Worm (Caenorhabditis elegans) whole organism, L1 larva: Measurements from ENCODE around the gene vps-8.

Experiments used
- C16A3.4 ChIP-seq: fragments of 150-350 bp; optimal IDR thresholded peaks from 2 replicates; lab custom pipeline; 2014; ENCODE audit warnings: missing biosample characterization, missing genetic modification characterization
- F16B12.6 ChIP-seq: fragments of 150-350 bp; optimal IDR thresholded peaks from 2 replicates; lab custom pipeline; 2014; ENCODE audit warnings: missing biosample characterization, missing genetic modification characterization
- blmp-1 ChIP-seq: fragments of 150-350 bp; optimal IDR thresholded peaks from 2 replicates; lab custom pipeline; 2014; ENCODE audit warnings: missing biosample characterization, missing genetic modification characterization
- ceh-63 ChIP-seq: fragments of 200-800 bp; sonication (Bioruptor generic); optimal IDR thresholded peaks from 2 replicates; lab custom pipeline; 2018; ENCODE audit warnings: mild to moderate bottlenecking, missing genetic modification characterization, missing compliant biosample characterization
- ceh-8 ChIP-seq: fragments of 200-800 bp; sonication (Bioruptor generic); optimal IDR thresholded peaks from 2 replicates; lab custom pipeline; 2018; ENCODE audit warnings: mild to moderate bottlenecking, missing genetic modification characterization, moderate library complexity, missing compliant biosample characterization
- ceh-82 ChIP-seq, 3 experiments: fragments of 150-350 bp in 1 of 3; sonication (generic microtip) in 2 of 3; optimal IDR thresholded peaks; 2 replicates each; lab custom pipeline; 2014 to 2017; ENCODE audit warnings: missing biosample characterization in 3 of 3, missing genetic modification characterization in 3 of 3
- ceh-88 ChIP-seq: fragments of 200-800 bp; sonication (Bioruptor generic); IDR thresholded peaks from 2 replicates; pipeline ENCODE4 v1.3.6; 2022; ENCODE audit warnings: missing genetic modification characterization, missing compliant biosample characterization
- dpl-1 ChIP-seq, 3 experiments: fragments of 150-350 bp in 2 of 3; sonication (generic microtip) in 1 of 3; optimal IDR thresholded peaks; 2 replicates each; lab custom pipeline; 2014 to 2017; ENCODE audit warnings: missing biosample characterization in 3 of 3, missing genetic modification characterization in 3 of 3, missing genetic modification reagents in 3 of 3
- dsc-1 ChIP-seq: sonication (generic microtip); optimal IDR thresholded peaks from 2 replicates; lab custom pipeline; 2016; ENCODE audit warnings: mild to moderate bottlenecking, missing genetic modification characterization, missing compliant biosample characterization
- efl-1 ChIP-seq, 4 experiments: fragments of 150-350 bp; optimal IDR thresholded peaks in 3 of 4; peaks in 1 of 4; 1 replicate in 1 of 4; 2 replicates in 3 of 4; lab custom pipeline; 2014; ENCODE audit warnings: missing biosample characterization in 2 of 4, missing genetic modification characterization in 2 of 4, missing genetic modification reagents in 2 of 4
- egl-13 ChIP-seq: sonication (generic microtip); optimal IDR thresholded peaks from 2 replicates; lab custom pipeline; 2016; ENCODE audit warnings: missing genotype, missing genetic modification reagents, missing genetic modification characterization, missing compliant biosample characterization
- elt-2 ChIP-seq: sonication (generic microtip); optimal IDR thresholded peaks from 2 replicates; lab custom pipeline; 2016; ENCODE audit warnings: missing genetic modification characterization, mild to moderate bottlenecking, inconsistent platforms, missing compliant biosample characterization, missing genetic modification reagents
- fkh-8 ChIP-seq: sonication (generic microtip); optimal IDR thresholded peaks from 2 replicates; lab custom pipeline; 2016; ENCODE audit warnings: mild to moderate bottlenecking, missing genetic modification characterization, missing compliant biosample characterization
- fos-1 ChIP-seq: fragments of 150-350 bp; optimal IDR thresholded peaks from 2 replicates; lab custom pipeline; 2014; ENCODE audit warnings: missing biosample characterization, missing genetic modification characterization
- grh-1 ChIP-seq: fragments of 200-800 bp; sonication (Bioruptor generic); IDR thresholded peaks from 2 replicates; pipeline ENCODE4 v1.3.6; 2022; ENCODE audit warnings: missing genetic modification reagents, missing genetic modification characterization, missing compliant biosample characterization
- hlh-4 ChIP-seq: sonication (generic microtip); optimal IDR thresholded peaks from 2 replicates; lab custom pipeline; 2016; ENCODE audit warnings: mild to moderate bottlenecking, missing genetic modification characterization, missing compliant biosample characterization
- hpl-2 ChIP-seq: fragments of 150-350 bp; optimal IDR thresholded peaks from 2 replicates; lab custom pipeline; 2014; ENCODE audit warnings: missing biosample characterization, missing genetic modification reagents, missing genetic modification characterization
- isw-1 ChIP-seq: fragments of 200-800 bp; sonication (Bioruptor generic); IDR thresholded peaks from 2 replicates; pipeline ENCODE4 v1.3.6; 2022; ENCODE audit warnings: missing genetic modification characterization, missing compliant biosample characterization
- lin-13 ChIP-seq: fragments of 150-350 bp; optimal IDR thresholded peaks from 2 replicates; lab custom pipeline; 2014; ENCODE audit warnings: missing biosample characterization, missing genetic modification reagents, missing genetic modification characterization
- lin-14 ChIP-seq: fragments of 200-800 bp; sonication (Bioruptor generic); optimal IDR thresholded peaks from 2 replicates; lab custom pipeline; 2018; ENCODE audit warnings: mild to moderate bottlenecking, missing genetic modification characterization, moderate library complexity, missing compliant biosample characterization
- lin-15B ChIP-seq: fragments of 150-350 bp; sonication (generic microtip); optimal IDR thresholded peaks from 3 replicates; lab custom pipeline; 2014; ENCODE audit warnings: missing biosample characterization, missing genetic modification characterization
- lin-35 ChIP-seq, 2 experiments: fragments of 150-350 bp; optimal IDR thresholded peaks; 2 replicates each; lab custom pipeline; 2014; ENCODE audit warnings: missing biosample characterization in 2 of 2, missing genetic modification characterization in 2 of 2, missing genetic modification reagents in 2 of 2
- lin-39 ChIP-seq: fragments of 150-350 bp; optimal IDR thresholded peaks from 2 replicates; lab custom pipeline; 2014; ENCODE audit warnings: missing biosample characterization, missing genetic modification reagents, missing genetic modification characterization
- lir-3 ChIP-seq: sonication (generic microtip); optimal IDR thresholded peaks from 2 replicates; lab custom pipeline; 2016; ENCODE audit warnings: mild to moderate bottlenecking, missing genetic modification characterization, moderate library complexity, missing compliant biosample characterization; ENCODE audit not compliant: poor library complexity
- lsy-2 ChIP-seq, 2 experiments: fragments of 150-350 bp; optimal IDR thresholded peaks; 2 replicates each; lab custom pipeline; 2014; ENCODE audit warnings: missing biosample characterization in 2 of 2, missing genetic modification characterization in 2 of 2
- mdl-1 ChIP-seq, 2 experiments: fragments of 150-350 bp; optimal IDR thresholded peaks; 2 replicates each; lab custom pipeline; 2014 to 2017; ENCODE audit warnings: missing biosample characterization in 2 of 2, missing genetic modification characterization in 2 of 2, inconsistent platforms in 1 of 2
- mep-1 ChIP-seq: fragments of 150-350 bp; optimal IDR thresholded peaks from 2 replicates; lab custom pipeline; 2014; ENCODE audit warnings: missing biosample characterization, missing genetic modification characterization
- nhr-19 ChIP-seq: fragments of 200-800 bp; sonication (Bioruptor generic); conservative IDR thresholded peaks from 2 replicates; pipeline ENCODE4 v1.3.6; 2022; ENCODE audit warnings: missing genetic modification characterization, missing compliant biosample characterization
- nhr-20 ChIP-seq: sonication (generic microtip); optimal IDR thresholded peaks from 2 replicates; lab custom pipeline; 2016; ENCODE audit warnings: mild to moderate bottlenecking, missing genetic modification characterization, missing compliant biosample characterization
- nhr-237 ChIP-seq: fragments of 150-350 bp; optimal IDR thresholded peaks from 2 replicates; lab custom pipeline; 2014; ENCODE audit warnings: missing biosample characterization, missing genetic modification characterization
- nhr-47 ChIP-seq: sonication (generic microtip); optimal IDR thresholded peaks from 2 replicates; lab custom pipeline; 2016; ENCODE audit warnings: mild to moderate bottlenecking, missing genetic modification characterization, moderate library complexity, missing compliant biosample characterization
- nhr-71 ChIP-seq: sonication (generic microtip); optimal IDR thresholded peaks from 2 replicates; lab custom pipeline; 2016; ENCODE audit warnings: mild to moderate bottlenecking, missing genetic modification characterization, moderate library complexity, missing compliant biosample characterization
- nhr-77 ChIP-seq: fragments of 150-350 bp; optimal IDR thresholded peaks from 2 replicates; lab custom pipeline; 2014; ENCODE audit warnings: missing biosample characterization, missing genetic modification characterization
- nhr-85 ChIP-seq: sonication (generic microtip); peaks from one replicate; lab custom pipeline; 2016; ENCODE audit warnings: missing genetic modification characterization, inconsistent platforms, missing compliant biosample characterization
- pag-3 ChIP-seq: sonication (generic microtip); optimal IDR thresholded peaks from 2 replicates; lab custom pipeline; 2017; ENCODE audit warnings: missing genetic modification characterization, mild to moderate bottlenecking, missing compliant biosample characterization, antibody characterized with exemption, borderline replicate concordance; ENCODE audit not compliant: insufficient read depth
- rnt-1 ChIP-seq: sonication (generic microtip); optimal IDR thresholded peaks from 2 replicates; lab custom pipeline; 2016; ENCODE audit warnings: mild to moderate bottlenecking, missing genetic modification characterization, moderate library complexity, missing compliant biosample characterization
- skn-1 ChIP-seq: fragments of 150-350 bp; optimal IDR thresholded peaks from 2 replicates; lab custom pipeline; 2014; ENCODE audit warnings: missing biosample characterization, missing genetic modification characterization
- snu-23 ChIP-seq: sonication (generic microtip); optimal IDR thresholded peaks from 2 replicates; lab custom pipeline; 2016; ENCODE audit warnings: missing genetic modification characterization, missing compliant biosample characterization
- swsn-7 ChIP-seq: sonication (generic microtip); optimal IDR thresholded peaks from 2 replicates; lab custom pipeline; 2016; ENCODE audit warnings: missing genetic modification characterization, missing compliant biosample characterization
- tbx-2 ChIP-seq: sonication (generic microtip); optimal IDR thresholded peaks from 2 replicates; lab custom pipeline; 2016; ENCODE audit warnings: missing genetic modification characterization, missing compliant biosample characterization
- unc-30 ChIP-seq: sonication (generic microtip); optimal IDR thresholded peaks from 2 replicates; lab custom pipeline; 2017; ENCODE audit warnings: missing biosample characterization, missing genetic modification characterization
- unc-62 ChIP-seq: fragments of 150-350 bp; optimal IDR thresholded peaks from 2 replicates; lab custom pipeline; 2014; ENCODE audit warnings: missing biosample characterization, missing genetic modification reagents, missing genetic modification characterization
- unc-86 ChIP-seq: sonication (generic microtip); optimal IDR thresholded peaks from 2 replicates; lab custom pipeline; 2016; ENCODE audit warnings: missing genetic modification characterization, missing compliant biosample characterization
- xbp-1 ChIP-seq: sonication (generic microtip); optimal IDR thresholded peaks from 2 replicates; lab custom pipeline; 2016; ENCODE audit warnings: missing genetic modification characterization, missing compliant biosample characterization

Gene vps-8

ce11 chrIV:12274365-12274764 is 1.4 kb downstream of the vps-8 start:
- TF ChIP-seq C16A3.4 (no peak), elt-2 (tag; lab: Kevin White, UChicago) (peak; percentile 98), efl-1 (optimal IDR thresholded peaks at IDR 0.05; lab: Kevin White, UChicago) (no peak), efl-1 (GFP tag; optimal IDR thresholded peaks at IDR 0.05 in 1 of 2; lab: Kevin White, UChicago) (peak in 1 of 2 experiments; percentile 82)

ce11 chrIV:12270392-12270791 is 5.4 kb downstream of the vps-8 start, which contains the start of gene C42C1.3:
Gene C42C1.3, minus strand, starts transcription at chrIV:12270492.
- TF ChIP-seq nhr-85 (tag; lab: Kevin White, UChicago) (peak; percentile 42), ceh-63 (no peak), lir-3 (tag; lab: Kevin White, UChicago) (no peak), pag-3 (tag; lab: Kevin White, UChicago) (no peak), hlh-4 (tag; lab: Kevin White, UChicago) (no peak)

- no peak for TF ChIP-seq grh-1 (GFP tag; lab: Robert Waterston, UW)
- TF ChIP-seq blmp-1, result peak; percentile 70
- TF ChIP-seq ceh-88 (GFP tag; lab: Robert Waterston, UW), result no peak
- TF ChIP-seq ceh-8 (GFP tag; lab: Kevin White, UChicago), result no peak
- peak; percentile 47 for TF ChIP-seq skn-1 (tag; lab: Kevin White, UChicago)
- TF ChIP-seq nhr-237 (tag; lab: Kevin White, UChicago), result no peak
- TF ChIP-seq nhr-20 (tag; lab: Kevin White, UChicago), result peak; percentile 52
- TF ChIP-seq ceh-82 (tag; optimal IDR thresholded peaks at IDR 0.05; lab: Kevin White, UChicago), result peak in 2 of 3 experiments; percentile 27 to 84
- peak; percentile 65 for TF ChIP-seq xbp-1 (tag; lab: Kevin White, UChicago)
- peak; percentile 54 for TF ChIP-seq fkh-8
- peak; percentile 49 for TF ChIP-seq tbx-2 (tag; lab: Kevin White, UChicago)
- TF ChIP-seq unc-62 (GFP tag; lab: Kevin White, UChicago), result no peak
- TF ChIP-seq C16A3.4, result peak; percentile 75
- peak; percentile 70 to 81 for TF ChIP-seq lin-35 (GFP tag; optimal IDR thresholded peaks at IDR 0.05; lab: Kevin White, UChicago)
- peak; percentile 29 for TF ChIP-seq nhr-77
- peak; percentile 73 for TF ChIP-seq mep-1 (tag; lab: Kevin White, UChicago)
- TF ChIP-seq lin-14 (GFP tag; lab: Kevin White, UChicago), result peak; percentile 71
- TF ChIP-seq rnt-1, result peak; percentile 55
- TF ChIP-seq nhr-71 (tag; lab: Kevin White, UChicago), result peak; percentile 63
- TF ChIP-seq efl-1 (optimal IDR thresholded peaks at IDR 0.05; lab: Kevin White, UChicago), result peak; percentile 73 to 86
- peak; percentile 69 to 87 for TF ChIP-seq efl-1 (GFP tag; optimal IDR thresholded peaks at IDR 0.05 in 1 of 2; lab: Kevin White, UChicago)
- TF ChIP-seq isw-1 (GFP tag; lab: Robert Waterston, UW), result peak; percentile 38
- TF ChIP-seq F16B12.6, result peak; percentile 62
- peak; percentile 9 for TF ChIP-seq fos-1
- peak; percentile 43 for TF ChIP-seq swsn-7
- TF ChIP-seq unc-86 (tag; lab: Kevin White, UChicago), result peak; percentile 19
- TF ChIP-seq lin-15B (tag; lab: Kevin White, UChicago), result peak; percentile 62
- TF ChIP-seq nhr-19, result peak; percentile 20
- no peak for TF ChIP-seq egl-13
- TF ChIP-seq unc-30, result no peak
- peak; percentile 62 for TF ChIP-seq nhr-47 (tag; lab: Kevin White, UChicago)
- TF ChIP-seq lsy-2 (tag; optimal IDR thresholded peaks at IDR 0.05; lab: Kevin White, UChicago), result peak; percentile 96 to 98
- no peak for TF ChIP-seq hpl-2 (GFP tag; lab: Kevin White, UChicago)
- TF ChIP-seq mdl-1 (tag; optimal IDR thresholded peaks at IDR 0.05; lab: Kevin White, UChicago), result peak in 1 of 2 experiments; percentile 59
- TF ChIP-seq dpl-1 (GFP tag; optimal IDR thresholded peaks at IDR 0.05; lab: Kevin White, UChicago), result peak; percentile 56 to 79 (median 66)
- TF ChIP-seq lin-13, result peak; percentile 38
- TF ChIP-seq lin-39 (tag; lab: Kevin White, UChicago), result no peak
- TF ChIP-seq dsc-1 (tag; lab: Kevin White, UChicago), result peak; percentile 33
- peak; percentile 73 for TF ChIP-seq snu-23 (GFP tag; lab: Kevin White, UChicago)
Measured at ce11 chrIV:12268272-12269045, 7.3 kb downstream of the vps-8 start, which contains the start of the genes ppm-1.H and rpl-34. Gene ppm-1.H, minus strand, starts transcription at chrIV:12268322. Gene rpl-34, plus strand, starts transcription at chrIV:12268995.
